Worm (Caenorhabditis elegans) whole organism, young adult: ENCODE data around the gene oac-6.
"Not testable (repeated sequence)": the region's sequence is repeated elsewhere in the genome, so short reads cannot be mapped to it uniquely, and the experiment has no call there.

ENCODE experiments used
- B0035.1 ChIP-seq: sonication (generic microtip); optimal IDR thresholded peaks from 2 replicates; lab custom pipeline; 2016; ENCODE audit warnings: missing genetic modification characterization, mild to moderate bottlenecking, missing compliant biosample characterization, missing genotype, missing genetic modification reagents
- B0261.1 ChIP-seq: sonication (generic microtip); optimal IDR thresholded peaks from 2 replicates; lab custom pipeline; 2016; ENCODE audit warnings: mild to moderate bottlenecking, missing genetic modification characterization, moderate library complexity, missing compliant biosample characterization
- D2030.7 ChIP-seq: fragments of 200-800 bp; sonication (Bioruptor generic); IDR thresholded peaks from 2 replicates; pipeline ENCODE4 v1.3.6; 2022; ENCODE audit warnings: missing genetic modification reagents, missing genetic modification characterization, missing compliant biosample characterization
- F23B12.7 ChIP-seq: sonication (generic microtip); optimal IDR thresholded peaks from 2 replicates; lab custom pipeline; 2017; ENCODE audit warnings: missing genetic modification characterization, mild to moderate bottlenecking, missing compliant biosample characterization, antibody characterized with exemption, moderate library complexity; ENCODE audit not compliant: insufficient read depth
- F49E8.2 ChIP-seq: sonication (generic microtip); optimal IDR thresholded peaks from 3 replicates; lab custom pipeline; 2017; ENCODE audit warnings: missing genetic modification characterization, mild to moderate bottlenecking, missing compliant biosample characterization, antibody characterized with exemption, moderate library complexity; ENCODE audit not compliant: insufficient read depth
- F52B5.7 ChIP-seq: sonication (generic microtip); optimal IDR thresholded peaks from 2 replicates; lab custom pipeline; 2016; ENCODE audit warnings: mild to moderate bottlenecking, missing genetic modification characterization, missing compliant biosample characterization
- T26A5.8 ChIP-seq: sonication (generic microtip); optimal IDR thresholded peaks from 2 replicates; lab custom pipeline; 2016; ENCODE audit warnings: missing genetic modification characterization, missing compliant biosample characterization
- Y67H2A.10 ChIP-seq: fragments of 200-800 bp; sonication (Bioruptor generic); conservative IDR thresholded peaks from 2 replicates; pipeline ENCODE4 v1.3.6; 2022; ENCODE audit warnings: missing genetic modification reagents, missing genetic modification characterization, missing compliant biosample characterization
- Y79H2A.3 ChIP-seq: fragments of 200-800 bp; sonication (Bioruptor generic); conservative IDR thresholded peaks from 2 replicates; pipeline ENCODE4 v1.3.6; 2022; ENCODE audit warnings: missing genetic modification reagents, missing genetic modification characterization, missing compliant biosample characterization
- attf-5 ChIP-seq: fragments of 200-800 bp; sonication (Bioruptor generic); optimal IDR thresholded peaks from 2 replicates; lab custom pipeline; 2018; ENCODE audit warnings: mild to moderate bottlenecking, missing genetic modification characterization, missing compliant biosample characterization
- attf-6 ChIP-seq: fragments of 200-800 bp; sonication (Bioruptor generic); IDR thresholded peaks from 2 replicates; pipeline ENCODE4 v1.3.6; 2022; ENCODE audit warnings: missing genetic modification reagents, missing genetic modification characterization, missing compliant biosample characterization
- ceh-40 ChIP-seq: fragments of 200-800 bp; sonication (Bioruptor generic); IDR thresholded peaks from 2 replicates; pipeline ENCODE4 v1.3.6; 2022; ENCODE audit warnings: missing genetic modification characterization, missing compliant biosample characterization
- ceh-58 ChIP-seq: fragments of 200-800 bp; sonication (Bioruptor generic); IDR thresholded peaks from 2 replicates; pipeline ENCODE4 v1.3.6; 2022; ENCODE audit warnings: missing genetic modification characterization, missing compliant biosample characterization
- chd-7 ChIP-seq: sonication (generic microtip); optimal IDR thresholded peaks from 2 replicates; lab custom pipeline; 2016; ENCODE audit warnings: mild to moderate bottlenecking, missing genetic modification characterization, moderate library complexity, missing compliant biosample characterization
- die-1 ChIP-seq: sonication (generic microtip); optimal IDR thresholded peaks from 2 replicates; lab custom pipeline; 2016; ENCODE audit warnings: missing genotype, mild to moderate bottlenecking, missing genetic modification characterization, missing compliant biosample characterization
- dox-1 ChIP-seq: fragments of 200-800 bp; sonication (Bioruptor generic); IDR thresholded peaks from 2 replicates; pipeline ENCODE4 v1.3.6; 2022; ENCODE audit warnings: missing genetic modification reagents, missing genetic modification characterization, missing compliant biosample characterization
- egl-44 ChIP-seq: fragments of 200-800 bp; sonication (Bioruptor generic); IDR thresholded peaks from 2 replicates; pipeline ENCODE4 v1.3.6; 2022; ENCODE audit warnings: missing genetic modification reagents, missing genetic modification characterization, missing compliant biosample characterization
- hlh-12 ChIP-seq: sonication (generic microtip); optimal IDR thresholded peaks from 2 replicates; lab custom pipeline; 2016; ENCODE audit warnings: missing genetic modification characterization, missing compliant biosample characterization
- hmg-1.2 ChIP-seq: fragments of 200-800 bp; sonication (Bioruptor generic); IDR thresholded peaks from 2 replicates; pipeline ENCODE4 v1.3.6; 2022; ENCODE audit warnings: missing genetic modification reagents, missing genetic modification characterization, missing compliant biosample characterization
- let-607 ChIP-seq, 2 experiments: fragments of 200-800 bp in 1 of 2; sonication (Bioruptor generic) in 1 of 2; sonication (generic microtip) in 1 of 2; optimal IDR thresholded peaks; 2 replicates each; lab custom pipeline; 2016 to 2018; ENCODE audit warnings: mild to moderate bottlenecking in 2 of 2, missing compliant biosample characterization in 2 of 2, missing genetic modification characterization in 2 of 2, moderate library complexity in 2 of 2, missing genotype in 1 of 2
- lin-26 ChIP-seq: fragments of 200-800 bp; sonication (Bioruptor generic); IDR thresholded peaks from 2 replicates; pipeline ENCODE4 v1.3.6; 2022; ENCODE audit warnings: missing genetic modification reagents, missing genetic modification characterization, missing compliant biosample characterization
- lin-40 ChIP-seq: sonication (generic microtip); optimal IDR thresholded peaks from 2 replicates; lab custom pipeline; 2016; ENCODE audit warnings: missing genetic modification characterization, mild to moderate bottlenecking, missing compliant biosample characterization, missing genotype, missing genetic modification reagents
- mcd-1 ChIP-seq: fragments of 200-800 bp; sonication (Bioruptor generic); IDR thresholded peaks from 2 replicates; pipeline ENCODE4 v1.3.6; 2022; ENCODE audit warnings: missing genetic modification reagents, missing genetic modification characterization, missing compliant biosample characterization
- mel-28 ChIP-seq: sonication (generic microtip); optimal IDR thresholded peaks from 2 replicates; lab custom pipeline; 2016; ENCODE audit warnings: borderline replicate concordance, mild to moderate bottlenecking, missing genetic modification characterization, missing compliant biosample characterization
- mes-4 ChIP-seq: sonication (generic microtip); optimal IDR thresholded peaks from 2 replicates; lab custom pipeline; 2016; ENCODE audit warnings: missing genotype, missing genetic modification characterization, missing compliant biosample characterization
- mxl-1 ChIP-seq: sonication (generic microtip); optimal IDR thresholded peaks from 2 replicates; lab custom pipeline; 2016; ENCODE audit warnings: missing genetic modification characterization, missing compliant biosample characterization
- nhr-27 ChIP-seq: fragments of 200-800 bp; sonication (Bioruptor generic); optimal IDR thresholded peaks from 2 replicates; lab custom pipeline; 2018; ENCODE audit warnings: mild to moderate bottlenecking, missing genetic modification characterization, moderate library complexity, missing compliant biosample characterization
- nhr-80 ChIP-seq: sonication (generic microtip); optimal IDR thresholded peaks from 2 replicates; lab custom pipeline; 2016; ENCODE audit warnings: missing genetic modification characterization, missing compliant biosample characterization
- nhr-90 ChIP-seq: sonication (generic microtip); optimal IDR thresholded peaks from 2 replicates; lab custom pipeline; 2016; ENCODE audit warnings: missing genotype, mild to moderate bottlenecking, missing genetic modification characterization, missing compliant biosample characterization
- pbrm-1 ChIP-seq: fragments of 200-800 bp; sonication (Bioruptor generic); IDR thresholded peaks from 2 replicates; pipeline ENCODE4 v1.3.6; 2022; ENCODE audit warnings: missing genetic modification reagents, missing genetic modification characterization, missing compliant biosample characterization
- rec-8 ChIP-seq, 2 experiments: sonication (generic microtip); optimal IDR thresholded peaks; 2 replicates each; lab custom pipeline; 2016; ENCODE audit warnings: mild to moderate bottlenecking in 2 of 2, missing genetic modification characterization in 2 of 2, missing genetic modification reagents in 2 of 2, missing genotype in 2 of 2, missing biosample characterization in 1 of 2, missing compliant biosample characterization in 1 of 2, moderate library complexity in 1 of 2
- rpc-1 ChIP-seq, 2 experiments: fragments of 150-350 bp in 1 of 2; sonication (generic microtip) in 1 of 2; optimal IDR thresholded peaks; 2 replicates each; lab custom pipeline; 2014 to 2018; ENCODE audit warnings: missing biosample characterization in 1 of 2, missing genetic modification characterization in 1 of 2, missing genetic modification reagents in 1 of 2, missing genotype in 1 of 2
- snpc-1.1 ChIP-seq: sonication (generic microtip); optimal IDR thresholded peaks from 2 replicates; lab custom pipeline; 2017; ENCODE audit warnings: missing genetic modification characterization, mild to moderate bottlenecking, missing compliant biosample characterization, antibody characterized with exemption, moderate library complexity, missing genotype, missing genetic modification reagents; ENCODE audit not compliant: insufficient read depth
- snpc-1.3 ChIP-seq: sonication (generic microtip); optimal IDR thresholded peaks from 2 replicates; lab custom pipeline; 2017; ENCODE audit warnings: missing genetic modification characterization, mild to moderate bottlenecking, missing compliant biosample characterization, antibody characterized with exemption, moderate library complexity, missing genotype, missing genetic modification reagents; ENCODE audit not compliant: insufficient read depth
- snpc-4 ChIP-seq, 5 experiments: fragments of 150-350 bp in 1 of 5; sonication (generic microtip) in 4 of 5; optimal IDR thresholded peaks; 2 replicates each; lab custom pipeline; 2014 to 2018; ENCODE audit warnings: missing genetic modification characterization in 5 of 5, missing biosample characterization in 3 of 5, antibody characterized with exemption in 2 of 5, mild to moderate bottlenecking in 2 of 5, missing compliant biosample characterization in 2 of 5, missing genotype in 2 of 5, moderate library complexity in 2 of 5, missing genetic modification reagents in 1 of 5
- tbp1 ChIP-seq: fragments of 200-800 bp; sonication (Bioruptor generic); optimal IDR thresholded peaks from 2 replicates; lab custom pipeline; 2018; ENCODE audit warnings: mild to moderate bottlenecking, missing genetic modification characterization, missing compliant biosample characterization
- tlf-1 ChIP-seq: fragments of 200-800 bp; sonication (Bioruptor generic); optimal IDR thresholded peaks from 2 replicates; lab custom pipeline; 2018; ENCODE audit warnings: mild to moderate bottlenecking, missing genetic modification characterization, missing compliant biosample characterization
- zim-3 ChIP-seq: sonication (generic microtip); optimal IDR thresholded peaks from 2 replicates; lab custom pipeline; 2017; ENCODE audit warnings: mild to moderate bottlenecking, missing genetic modification characterization, moderate library complexity, missing compliant biosample characterization
- ztf-18 ChIP-seq: sonication (generic microtip); optimal IDR thresholded peaks from 2 replicates; lab custom pipeline; 2016; ENCODE audit warnings: missing genotype, mild to moderate bottlenecking, missing genetic modification characterization, missing compliant biosample characterization
- ztf-25 ChIP-seq: fragments of 200-800 bp; sonication (Bioruptor generic); IDR thresholded peaks from 2 replicates; pipeline ENCODE4 v1.3.6; 2022; ENCODE audit warnings: missing genetic modification reagents, missing genetic modification characterization, missing compliant biosample characterization

The oac-6 gene

ce11 chrV:16333412-16333811, 30.9 kb downstream of the oac-6 start, which contains the start of gene srh-167 (continued):
- TF ChIP-seq snpc-1.3 (tag; lab: Kevin White, UChicago) (no peak), T26A5.8 (no peak)
- TF ChIP-seq, all 124 proteins: peak for 0

ce11 chrV:16336326-16336725, 33.8 kb downstream of the oac-6 start, which contains the start of gene srw-87:
srw-87 (plus strand) TSS chrV:16336626.
- TF ChIP-seq dox-1 (no peak), hlh-12 (tag; lab: Kevin White, UChicago) (no peak), Y79H2A.3 (GFP tag; lab: Robert Waterston, UW) (no peak), mel-28 (no peak), lin-26 (no peak), attf-5 (GFP tag; lab: Kevin White, UChicago) (no peak), nhr-80 (tag; lab: Kevin White, UChicago) (no peak), ceh-58 (GFP tag; lab: Robert Waterston, UW) (no peak), tbp1 (no peak), attf-6 (GFP tag; lab: Robert Waterston, UW) (no peak), F52B5.7 (tag; lab: Kevin White, UChicago) (no peak), Y67H2A.10 (no peak), mes-4 (no peak), nhr-27 (no peak)

ce11 chrV:16338287-16339092, 36.0 kb downstream of the oac-6 start, which contains the start of gene slc-9B.2:
slc-9B.2 (plus strand) TSS chrV:16339042.
- peak; percentile 63 for TF ChIP-seq D2030.7 (GFP tag; lab: Robert Waterston, UW)
- peak; percentile 23 for TF ChIP-seq chd-7 (tag; lab: Kevin White, UChicago)
- peak; percentile 16 for TF ChIP-seq mxl-1 (tag; lab: Kevin White, UChicago)
- TF ChIP-seq nhr-90 (tag; lab: Kevin White, UChicago) = peak; percentile 41
- TF ChIP-seq nhr-80 (tag; lab: Kevin White, UChicago) = peak; percentile 69
- TF ChIP-seq mcd-1 (GFP tag; lab: Robert Waterston, UW) = peak; percentile 54
- TF ChIP-seq snpc-4 (GFP tag; optimal IDR thresholded peaks at IDR 0.05; lab: Kevin White, UChicago) = not testable (repeated sequence)
- peak; percentile 7 to 77 (median 42) for TF ChIP-seq snpc-4 (tag; optimal IDR thresholded peaks at IDR 0.05; lab: Kevin White, UChicago)
- peak; percentile 76; the same call in 1 of the 2 replicates for TF ChIP-seq attf-6 (GFP tag; lab: Robert Waterston, UW)
- peak; percentile 85 for TF ChIP-seq tbp1
- TF ChIP-seq F49E8.2 (tag; lab: Kevin White, UChicago) = peak; percentile 54
- TF ChIP-seq ceh-40 (GFP tag; lab: Robert Waterston, UW) = peak; percentile 34; the same call in 1 of the 2 replicates
- TF ChIP-seq B0035.1 (tag; lab: Kevin White, UChicago) = peak; percentile 25
- TF ChIP-seq lin-40 = peak; percentile 25
- TF ChIP-seq zim-3 (tag; lab: Kevin White, UChicago) = peak; percentile 53
- peak; percentile 18 for TF ChIP-seq snpc-1.1 (tag; lab: Kevin White, UChicago)
- TF ChIP-seq ztf-18 (tag; lab: Kevin White, UChicago) = peak; percentile 60
- TF ChIP-seq tlf-1 = peak; percentile 21
- TF ChIP-seq die-1 = peak; percentile 46
- TF ChIP-seq dox-1 = peak; percentile 69; the same call in 1 of the 2 replicates
- TF ChIP-seq ztf-25 = 0 out of 2 replicates have a peak, but pooled peaks have one; percentile 40
- peak; percentile 75 for TF ChIP-seq B0261.1 (tag; lab: Kevin White, UChicago)
- TF ChIP-seq lin-26 = peak; percentile 81; the same call in 1 of the 2 replicates
- 0 out of 2 replicates have a peak, but pooled peaks have one; percentile 31 for TF ChIP-seq egl-44 (GFP tag; lab: Robert Waterston, UW)
- peak; percentile 63 for TF ChIP-seq rpc-1 (optimal IDR thresholded peaks at IDR 0.05; lab: Kevin White, UChicago)
- TF ChIP-seq rpc-1 (tag; optimal IDR thresholded peaks at IDR 0.05; lab: Kevin White, UChicago) = peak; percentile 80
- peak in 1 of 2 experiments; percentile 11 for TF ChIP-seq rec-8 (tag; optimal IDR thresholded peaks at IDR 0.05; lab: Kevin White, UChicago)
- TF ChIP-seq pbrm-1 (GFP tag; lab: Robert Waterston, UW) = peak; percentile 62; the same call in 1 of the 2 replicates
- TF ChIP-seq hmg-1.2 (GFP tag; lab: Robert Waterston, UW) = peak; percentile 48
- TF ChIP-seq let-607 (tag; optimal IDR thresholded peaks at IDR 0.05; lab: Kevin White, UChicago) = peak in 1 of 2 experiments; percentile 24
- peak; percentile 40 for TF ChIP-seq F23B12.7 (tag; lab: Kevin White, UChicago)
